Worm (Caenorhabditis elegans) whole organism, young adult: Measurements from ENCODE around the gene F22B5.6.

ENCODE experiments used
- T26A5.8 ChIP-seq: sonication (generic microtip); optimal IDR thresholded peaks from 2 replicates; lab custom pipeline; 2016; ENCODE audit warnings: missing genetic modification characterization, missing compliant biosample characterization
- ZK185.1 ChIP-seq: sonication (generic microtip); optimal IDR thresholded peaks from 2 replicates; lab custom pipeline; 2016; ENCODE audit warnings: mild to moderate bottlenecking, missing genetic modification characterization, missing compliant biosample characterization; ENCODE audit not compliant: poor library complexity, severe bottlenecking
- attf-3 ChIP-seq: fragments of 200-800 bp; sonication (Bioruptor generic); conservative IDR thresholded peaks from 2 replicates; pipeline ENCODE4 v1.3.6; 2022; ENCODE audit warnings: missing genetic modification reagents, missing genetic modification characterization, missing compliant biosample characterization
- ceh-79 ChIP-seq: sonication (generic microtip); optimal IDR thresholded peaks from 2 replicates; lab custom pipeline; 2017; ENCODE audit warnings: mild to moderate bottlenecking, missing genetic modification characterization, missing compliant biosample characterization
- efl-1 ChIP-seq: fragments of 150-350 bp; optimal IDR thresholded peaks from 2 replicates; lab custom pipeline; 2014; ENCODE audit warnings: missing biosample characterization, missing genetic modification reagents, missing genetic modification characterization
- him-1 ChIP-seq: sonication (generic microtip); optimal IDR thresholded peaks from 2 replicates; lab custom pipeline; 2016; ENCODE audit warnings: missing genotype, missing genetic modification reagents, missing genetic modification characterization, missing compliant biosample characterization
- madf-6 ChIP-seq: fragments of 200-800 bp; sonication (Bioruptor generic); IDR thresholded peaks from 2 replicates; pipeline ENCODE4 v1.3.6; 2022; ENCODE audit warnings: missing genetic modification reagents, missing genetic modification characterization, missing compliant biosample characterization
- nhr-179 ChIP-seq: sonication (generic microtip); optimal IDR thresholded peaks from 2 replicates; lab custom pipeline; 2016; ENCODE audit warnings: mild to moderate bottlenecking, missing genetic modification characterization, missing compliant biosample characterization
- nhr-80 ChIP-seq: sonication (generic microtip); optimal IDR thresholded peaks from 2 replicates; lab custom pipeline; 2016; ENCODE audit warnings: missing genetic modification characterization, missing compliant biosample characterization
- pha-4 ChIP-seq: fragments of 150-350 bp; sonication (generic microtip); optimal IDR thresholded peaks from 2 replicates; lab custom pipeline; 2014; ENCODE audit warnings: missing biosample characterization, missing genetic modification reagents, missing genetic modification characterization
- rcor-1 ChIP-seq: fragments of 200-800 bp; sonication (Bioruptor generic); IDR thresholded peaks from 2 replicates; pipeline ENCODE4 v1.3.6; 2022; ENCODE audit warnings: missing genetic modification reagents, missing genetic modification characterization, missing compliant biosample characterization
- rec-8 ChIP-seq, 2 experiments: sonication (generic microtip); optimal IDR thresholded peaks; 2 replicates each; lab custom pipeline; 2016; ENCODE audit warnings: mild to moderate bottlenecking in 2 of 2, missing genetic modification characterization in 2 of 2, missing genetic modification reagents in 2 of 2, missing genotype in 2 of 2, missing biosample characterization in 1 of 2, missing compliant biosample characterization in 1 of 2, moderate library complexity in 1 of 2
- snpc-4 ChIP-seq, 5 experiments: fragments of 150-350 bp in 1 of 5; sonication (generic microtip) in 4 of 5; optimal IDR thresholded peaks; 2 replicates each; lab custom pipeline; 2014 to 2018; ENCODE audit warnings: missing genetic modification characterization in 5 of 5, missing biosample characterization in 3 of 5, antibody characterized with exemption in 2 of 5, mild to moderate bottlenecking in 2 of 5, missing compliant biosample characterization in 2 of 5, missing genotype in 2 of 5, moderate library complexity in 2 of 5, missing genetic modification reagents in 1 of 5

DNA sequence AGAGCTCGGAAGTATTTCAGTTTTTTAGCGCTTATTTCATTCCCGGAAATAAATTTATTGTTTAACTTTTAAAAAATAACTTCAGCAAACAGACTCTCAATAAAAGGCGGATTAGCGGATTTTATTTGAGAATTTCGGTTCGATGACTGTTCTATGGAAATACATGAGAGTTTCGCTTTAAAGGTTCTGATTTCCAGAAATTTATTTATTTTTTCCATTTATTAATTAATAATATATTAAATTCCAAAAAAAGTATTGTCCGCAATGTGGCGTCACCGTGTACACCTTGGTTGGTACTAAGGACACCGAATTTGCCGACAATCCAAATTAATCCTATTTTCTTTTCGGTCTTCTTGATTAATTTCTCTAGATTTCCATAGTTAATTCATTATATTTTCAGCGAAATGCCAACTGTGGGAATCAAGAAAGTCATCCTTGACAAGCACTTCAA lies 8.5 kb upstream of the F22B5.6 start, which contains the start of gene fars-3:
- TF ChIP-seq ceh-79 (no peak), rcor-1 (GFP tag; lab: Robert Waterston, UW) (no peak), snpc-4 (GFP tag; optimal IDR thresholded peaks at IDR 0.05; lab: Kevin White, UChicago) (peak; percentile 14), snpc-4 (tag; optimal IDR thresholded peaks at IDR 0.05; lab: Kevin White, UChicago) (peak in 1 of 4 experiments; percentile 41), rec-8 (tag; optimal IDR thresholded peaks at IDR 0.05; lab: Kevin White, UChicago) (no peak), efl-1 (GFP tag; lab: Kevin White, UChicago) (no peak), nhr-80 (tag; lab: Kevin White, UChicago) (no peak), attf-3 (GFP tag; lab: Robert Waterston, UW) (no peak), T26A5.8 (tag; lab: Kevin White, UChicago) (peak; percentile 0), madf-6 (GFP tag; lab: Robert Waterston, UW) (peak; percentile 57), ZK185.1 (tag; lab: Kevin White, UChicago) (no peak), pha-4 (tag; lab: Kevin White, UChicago) (no peak), him-1 (tag; lab: Kevin White, UChicago) (no peak), nhr-179 (no peak)
